Worm (Caenorhabditis elegans): ENCODE results near the gene F37C4.5.
A peak's percentile ranks its signal among the peaks of the same experiment; 100 is the strongest.

DNA sequence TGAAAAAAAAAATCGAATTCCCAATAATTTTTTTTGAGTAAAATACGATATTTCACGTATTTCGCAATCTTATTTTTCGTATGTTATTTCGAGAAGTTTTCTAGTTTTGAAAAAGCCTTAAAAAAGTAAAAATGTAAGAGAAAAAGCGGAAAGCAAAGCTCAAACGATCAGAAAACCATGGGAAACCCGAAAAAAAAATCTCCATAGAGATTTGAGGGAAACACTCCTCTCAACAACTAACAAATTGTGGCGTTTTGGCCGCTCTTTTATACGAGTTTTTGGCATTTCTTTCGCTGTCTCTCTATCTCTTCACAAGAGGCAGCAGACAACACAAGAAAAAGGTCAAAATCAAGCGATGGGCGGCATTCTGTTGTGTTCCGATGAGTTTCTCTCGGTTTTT, 811 bp upstream of the F37C4.5 start:
- no peak for TF ChIP-seq pha-4 (GFP tag; IDR thresholded peaks at IDR 0.05)
- peak; percentile 7 for TF ChIP-seq pha-4 (tag; optimal IDR thresholded peaks at IDR 0.05)
- peak in 1 of 2 experiments; percentile 36 for TF ChIP-seq lsy-2 (tag; optimal IDR thresholded peaks at IDR 0.05)
- no peak for TF ChIP-seq fkh-10 (GFP tag; optimal IDR thresholded peaks at IDR 0.05)
- TF ChIP-seq zag-1 (tag; optimal IDR thresholded peaks at IDR 0.05): no peak
- TF ChIP-seq lin-38 (GFP tag; IDR thresholded peaks at IDR 0.05): no peak; the same call in 1 of the 2 replicates
- no peak for TF ChIP-seq spr-3 (GFP tag; optimal IDR thresholded peaks at IDR 0.05)
- no peak for TF ChIP-seq rbr-2 (tag; optimal IDR thresholded peaks at IDR 0.05)

All from whole organism, L4 larva.